Worm (Caenorhabditis elegans): ENCODE data around the gene him-10.
A peak's percentile ranks its signal among the peaks of the same experiment; 100 is the strongest.

him-10 gene

ce11 chrIII:5782080-5782479 lies 21.0 kb upstream of the him-10 start (continued):
- TF ChIP-seq attf-5 (GFP tag; optimal IDR thresholded peaks at IDR 0.05) = no peak
- TF ChIP-seq F57A8.1 (GFP tag; optimal IDR thresholded peaks at IDR 0.05) = no peak
- TF ChIP-seq ccch-3 (GFP tag; optimal IDR thresholded peaks at IDR 0.05) = no peak
- no peak for TF ChIP-seq F57C9.4 (tag; optimal IDR thresholded peaks at IDR 0.05)
- TF ChIP-seq lsy-27 (tag; optimal IDR thresholded peaks at IDR 0.05; ENCODE audit: borderline replicate concordance, insufficient read depth) = no peak
- TF ChIP-seq hsf-1 (GFP tag; IDR thresholded peaks at IDR 0.05) = peak; percentile 32; the same call in 1 of the 2 replicates
- no peak for TF ChIP-seq snpc-4 (GFP tag; optimal IDR thresholded peaks at IDR 0.05)
- TF ChIP-seq snpc-4 (tag; optimal IDR thresholded peaks at IDR 0.05) = no peak
- TF ChIP-seq K11D2.4 (GFP tag; IDR thresholded peaks at IDR 0.05) = no peak
- TF ChIP-seq hmg-20 (GFP tag; IDR thresholded peaks at IDR 0.05) = no peak
- peak; percentile 18 for TF ChIP-seq lsl-1 (GFP tag; optimal IDR thresholded peaks at IDR 0.05)
- no peak for TF ChIP-seq gei-17 (GFP tag; optimal IDR thresholded peaks at IDR 0.05)
- TF ChIP-seq lin-54 (GFP tag; optimal IDR thresholded peaks at IDR 0.05) = peak; percentile 3
- TF ChIP-seq snpc-1.1 (tag; optimal IDR thresholded peaks at IDR 0.05; ENCODE audit: insufficient read depth) = no peak
- no peak for TF ChIP-seq hrde-1 (tag; optimal IDR thresholded peaks at IDR 0.05; ENCODE audit: borderline replicate concordance)
- TF ChIP-seq mxl-1 (tag; optimal IDR thresholded peaks at IDR 0.05) = no peak
- no peak for TF ChIP-seq die-1 (tag; optimal IDR thresholded peaks at IDR 0.05)
- peak; percentile 62 for TF ChIP-seq B0261.1 (tag; optimal IDR thresholded peaks at IDR 0.05)
- no peak for TF ChIP-seq aptf-2 (GFP tag; conservative IDR thresholded peaks at IDR 0.05)
- TF ChIP-seq ZK185.1 (tag; optimal IDR thresholded peaks at IDR 0.05; ENCODE audit: poor library complexity, severe bottlenecking) = no peak
- no peak for TF ChIP-seq xnd-1 (tag; optimal IDR thresholded peaks at IDR 0.05)
- peak; percentile 85 for TF ChIP-seq tbp1 (GFP tag; optimal IDR thresholded peaks at IDR 0.05)
- no peak for TF ChIP-seq atf-7 (tag; optimal IDR thresholded peaks at IDR 0.05)
- TF ChIP-seq Y79H2A.3 (GFP tag; conservative IDR thresholded peaks at IDR 0.05) = no peak
- peak; percentile 28 for TF ChIP-seq ztf-18 (tag; optimal IDR thresholded peaks at IDR 0.05)
- no peak for TF ChIP-seq athp-1 (tag; optimal IDR thresholded peaks at IDR 0.05)
- TF ChIP-seq F37B4.10 (GFP tag; IDR thresholded peaks at IDR 0.05) = no peak
- TF ChIP-seq nfyb-1 (GFP tag; IDR thresholded peaks at IDR 0.05) = no peak
- 0 out of 2 replicates have a peak, but pooled peaks have one; percentile 22 for TF ChIP-seq F33H1.4 (GFP tag; IDR thresholded peaks at IDR 0.05)
- no peak for TF ChIP-seq egrh-3 (GFP tag; IDR thresholded peaks at IDR 0.05)
- no peak for TF ChIP-seq sdz-38 (tag; optimal IDR thresholded peaks at IDR 0.05)
- peak; percentile 26; the same call in 1 of the 2 replicates for TF ChIP-seq ceh-91 (GFP tag; IDR thresholded peaks at IDR 0.05)
- no peak for TF ChIP-seq dpff-1 (tag; optimal IDR thresholded peaks at IDR 0.05)
- no peak for TF ChIP-seq nhr-27 (tag; optimal IDR thresholded peaks at IDR 0.05)
- no peak for TF ChIP-seq ceh-79 (tag; optimal IDR thresholded peaks at IDR 0.05)
- no peak for TF ChIP-seq K12H6.12 (tag; optimal IDR thresholded peaks at IDR 0.05)
- no peak for TF ChIP-seq pha-4 (tag; optimal IDR thresholded peaks at IDR 0.05)
- TF ChIP-seq hlh-26 (GFP tag; conservative IDR thresholded peaks at IDR 0.05) = no peak
- no peak for TF ChIP-seq let-607 (tag; optimal IDR thresholded peaks at IDR 0.05)
- no peak for TF ChIP-seq rcor-1 (GFP tag; IDR thresholded peaks at IDR 0.05)
- no peak for TF ChIP-seq F10E7.11 (tag; optimal IDR thresholded peaks at IDR 0.05)
- peak; percentile 13 for TF ChIP-seq him-1 (tag; optimal IDR thresholded peaks at IDR 0.05)
- TF ChIP-seq ztf-28 (GFP tag; IDR thresholded peaks at IDR 0.05) = no peak
- no peak for TF ChIP-seq tlf-1 (GFP tag; optimal IDR thresholded peaks at IDR 0.05)
- TF ChIP-seq ama-1 (optimal IDR thresholded peaks at IDR 0.05) = no peak
- no peak for TF ChIP-seq ama-1 (GFP tag; optimal IDR thresholded peaks at IDR 0.05)
- TF ChIP-seq rpc-1 (optimal IDR thresholded peaks at IDR 0.05) = peak; percentile 60
- TF ChIP-seq rpc-1 (tag; optimal IDR thresholded peaks at IDR 0.05) = peak; percentile 81
- TF ChIP-seq lin-35 (GFP tag; optimal IDR thresholded peaks at IDR 0.05) = no peak
- no peak for TF ChIP-seq B0336.3 (GFP tag; IDR thresholded peaks at IDR 0.05)

All from whole organism, young adult.